In genomic region chrII:8223422-8223821, ce11 we compare ENCODE assay signal across 7 worm cellular contexts.
TF ChIP-seq lines count a peak whose summit lies in the region.

No protein-coding gene starts in this region.

TF ChIP-seq in whole organism, L1 larva, 84 proteins besides CTCF, POLR2A, EP300 and RAD21:
- TF ChIP-seq hlh-17 (GFP tag; optimal IDR thresholded peaks at IDR 0.05; lab: Kevin White, UChicago; ENCODE audit: borderline replicate concordance) (no peak), nhr-85 (tag; lab: Kevin White, UChicago) (peak; percentile 41)

TF ChIP-seq in whole organism, L3 larva, 47 proteins besides CTCF, POLR2A, EP300 and RAD21:
- peak; percentile 43 for TF ChIP-seq nhr-25 (tag; optimal IDR thresholded peaks at IDR 0.05; lab: Kevin White, UChicago)
- no peak for TF ChIP-seq R02D3.7 (tag; optimal IDR thresholded peaks at IDR 0.05; lab: Kevin White, UChicago)

TF ChIP-seq in whole organism, L4 larva, 104 proteins besides CTCF, POLR2A, EP300 and RAD21:
- TF ChIP-seq dve-1 (tag; optimal IDR thresholded peaks at IDR 0.05; lab: Kevin White, UChicago; ENCODE audit: insufficient read depth), result no peak
- peak; percentile 3 for TF ChIP-seq ceh-28 (tag; optimal IDR thresholded peaks at IDR 0.05; lab: Kevin White, UChicago)
- TF ChIP-seq hlh-11 (tag; optimal IDR thresholded peaks at IDR 0.05; lab: Kevin White, UChicago), result peak; percentile 11
- peak; percentile 5 for TF ChIP-seq mxl-3 (GFP tag; optimal IDR thresholded peaks at IDR 0.05; lab: Kevin White, UChicago)
- TF ChIP-seq nhr-6 (tag; optimal IDR thresholded peaks at IDR 0.05; lab: Kevin White, UChicago), result peak; percentile 29
- no peak for TF ChIP-seq nhr-237 (tag; optimal IDR thresholded peaks at IDR 0.05; lab: Kevin White, UChicago)
- no peak for TF ChIP-seq pha-4 (GFP tag; IDR thresholded peaks at IDR 0.05; lab: Robert Waterston, UW)
- TF ChIP-seq pha-4 (tag; optimal IDR thresholded peaks at IDR 0.05; lab: Kevin White, UChicago), result peak; percentile 55

TF ChIP-seq in whole organism, early embryonic, 17 proteins besides CTCF, POLR2A, EP300 and RAD21:
- TF ChIP-seq tbx-37 (GFP tag; conservative IDR thresholded peaks at IDR 0.05; lab: Robert Waterston, UW) (no peak), ceh-13 (GFP tag; optimal IDR thresholded peaks at IDR 0.05; lab: Kevin White, UChicago) (no peak), tra-4 (tag; optimal IDR thresholded peaks at IDR 0.05; lab: Kevin White, UChicago) (no peak), sea-1 (GFP tag; conservative IDR thresholded peaks at IDR 0.05; lab: Robert Waterston, UW) (no peak), hmg-4 (GFP tag; optimal IDR thresholded peaks at IDR 0.05; lab: Kevin White, UChicago) (peak; percentile 16)

TF ChIP-seq in whole organism, late embryonic, 69 proteins besides CTCF, POLR2A, EP300 and RAD21:
- TF ChIP-seq hlh-8 (tag; optimal IDR thresholded peaks at IDR 0.05; lab: Kevin White, UChicago) (no peak), ceh-19 (GFP tag; optimal IDR thresholded peaks at IDR 0.05; lab: Kevin White, UChicago) (no peak), ceh-9 (tag; optimal IDR thresholded peaks at IDR 0.05; lab: Kevin White, UChicago) (no peak), ceh-34 (tag; optimal IDR thresholded peaks at IDR 0.05; lab: Kevin White, UChicago) (no peak), nhr-232 (tag; optimal IDR thresholded peaks at IDR 0.05; lab: Kevin White, UChicago) (no peak), tbx-2 (tag; optimal IDR thresholded peaks at IDR 0.05; lab: Kevin White, UChicago) (no peak), ztf-16 (tag; optimal IDR thresholded peaks at IDR 0.05; lab: Kevin White, UChicago) (no peak), nfya-1 (tag; optimal IDR thresholded peaks at IDR 0.05; lab: Kevin White, UChicago) (no peak), ceh-6 (GFP tag; optimal IDR thresholded peaks at IDR 0.05; lab: Kevin White, UChicago) (no peak), ceh-31 (tag; optimal IDR thresholded peaks at IDR 0.05; lab: Kevin White, UChicago) (peak; percentile 59), pax-1 (tag; optimal IDR thresholded peaks at IDR 0.05; lab: Kevin White, UChicago) (peak; percentile 87), Y22D7AL.16 (tag; optimal IDR thresholded peaks at IDR 0.05; lab: Kevin White, UChicago) (no peak), lin-11 (tag; optimal IDR thresholded peaks at IDR 0.05; lab: Kevin White, UChicago) (no peak), fkh-6 (tag; optimal IDR thresholded peaks at IDR 0.05; lab: Kevin White, UChicago) (no peak), sox-2 (GFP tag; IDR thresholded peaks at IDR 0.05; lab: Robert Waterston, UW) (peak; percentile 32; the same call in 1 of the 2 replicates), ceh-18 (tag; optimal IDR thresholded peaks at IDR 0.05; lab: Kevin White, UChicago) (no peak), K02D7.2 (tag; optimal IDR thresholded peaks at IDR 0.05; lab: Kevin White, UChicago) (no peak), ceh-45 (GFP tag; IDR thresholded peaks at IDR 0.05; lab: Robert Waterston, UW) (no peak)

TF ChIP-seq in whole organism, mixed stage, embryonic, 35 proteins besides CTCF, POLR2A, EP300 and RAD21:
- TF ChIP-seq nhr-76 (tag; optimal IDR thresholded peaks at IDR 0.05; lab: Kevin White, UChicago), result no peak
- TF ChIP-seq ztf-11 (tag; optimal IDR thresholded peaks at IDR 0.05; lab: Kevin White, UChicago), result no peak
- TF ChIP-seq sem-2 (GFP tag; optimal IDR thresholded peaks at IDR 0.05; lab: Kevin White, UChicago), result no peak
- TF ChIP-seq snpc-4 (tag; optimal IDR thresholded peaks at IDR 0.05; lab: Kevin White, UChicago), result no peak
- TF ChIP-seq nhr-28 (tag; optimal IDR thresholded peaks at IDR 0.05; lab: Kevin White, UChicago), result no peak
- TF ChIP-seq mls-2 (tag; optimal IDR thresholded peaks at IDR 0.05; lab: Kevin White, UChicago), result peak; percentile 19
- TF ChIP-seq nhr-2 (tag; optimal IDR thresholded peaks at IDR 0.05; lab: Kevin White, UChicago), result no peak
- TF ChIP-seq ceh-43 (GFP tag; optimal IDR thresholded peaks at IDR 0.05; lab: Kevin White, UChicago), result peak; percentile 60
- no peak for TF ChIP-seq lsy-2 (tag; optimal IDR thresholded peaks at IDR 0.05; lab: Kevin White, UChicago)
- peak; percentile 28 for TF ChIP-seq ham-2 (GFP tag; optimal IDR thresholded peaks at IDR 0.05; lab: Kevin White, UChicago)
- no peak for TF ChIP-seq sptf-1 (tag; optimal IDR thresholded peaks at IDR 0.05; lab: Kevin White, UChicago)
- no peak for TF ChIP-seq tbx-8 (GFP tag; optimal IDR thresholded peaks at IDR 0.05; lab: Kevin White, UChicago)

TF ChIP-seq in whole organism, young adult, 124 proteins besides CTCF, POLR2A, EP300 and RAD21:
- TF ChIP-seq mel-28 (tag; optimal IDR thresholded peaks at IDR 0.05; lab: Kevin White, UChicago; ENCODE audit: borderline replicate concordance) (no peak), Y53G8AR.9 (GFP tag; conservative IDR thresholded peaks at IDR 0.05; lab: Robert Waterston, UW) (no peak), unc-130 (GFP tag; optimal IDR thresholded peaks at IDR 0.05; lab: Kevin White, UChicago) (no peak), Y53F4B.3 (GFP tag; IDR thresholded peaks at IDR 0.05; lab: Robert Waterston, UW) (no peak), attf-3 (GFP tag; conservative IDR thresholded peaks at IDR 0.05; lab: Robert Waterston, UW) (no peak), snpc-4 (GFP tag; optimal IDR thresholded peaks at IDR 0.05; lab: Kevin White, UChicago) (no peak), snpc-4 (tag; optimal IDR thresholded peaks at IDR 0.05; lab: Kevin White, UChicago) (no peak), ccch-3 (GFP tag; optimal IDR thresholded peaks at IDR 0.05; lab: Kevin White, UChicago) (no peak), aptf-3 (GFP tag; IDR thresholded peaks at IDR 0.05; lab: Robert Waterston, UW) (peak; percentile 33; the same call in 1 of the 2 replicates)
